Worm (Caenorhabditis elegans): Measurements from ENCODE around the gene M01H9.5.
A peak's percentile ranks its signal among the peaks of the same experiment; 100 is the strongest.

- TF ChIP-seq zag-1 (tag; optimal IDR thresholded peaks at IDR 0.05) (no peak), ama-1 (optimal IDR thresholded peaks at IDR 0.05) (peak; percentile 82), nfya-1 (tag; optimal IDR thresholded peaks at IDR 0.05; ENCODE audit: insufficient read depth) (peak; percentile 74), nhr-23 (tag; optimal IDR thresholded peaks at IDR 0.05) (no peak), nhr-76 (tag; optimal IDR thresholded peaks at IDR 0.05) (no peak), fos-1 (tag; optimal IDR thresholded peaks at IDR 0.05) (no peak)
These were observed 4.8 kb downstream of the M01H9.5 start for ce11 chrIV:4469770-4470709.

All from whole organism, L3 larva.